Fruit fly (Drosophila melanogaster) whole organism, embryonic: ENCODE results near the gene CG34125.

Experiments
- C15 ChIP-seq: fragments of 200-800 bp; sonication (Bioruptor generic); IDR thresholded peaks from 3 replicates; pipeline ENCODE4 v1.3.6; 2022; ENCODE audit warnings: missing biosample characterization, missing genetic modification characterization
- CG10274 ChIP-seq: fragments of 200-800 bp; sonication (Bioruptor generic); optimal IDR thresholded peaks from 3 replicates; lab custom pipeline; 2017; ENCODE audit warnings: missing biosample characterization, mild to moderate bottlenecking, missing genetic modification characterization
- CG11398 ChIP-seq: fragments of 200-800 bp; sonication (Bioruptor generic); optimal IDR thresholded peaks from 2 replicates; lab custom pipeline; 2016; ENCODE audit warnings: missing biosample characterization, missing genetic modification characterization
- CG13287 ChIP-seq: fragments of 200-800 bp; sonication (Bioruptor generic); IDR thresholded peaks from 2 replicates; pipeline ENCODE4 v1.3.6; 2022; ENCODE audit warnings: missing biosample characterization, missing genetic modification characterization; ENCODE audit not compliant: partially characterized antibody
- CG13624 ChIP-seq: fragments of 200-800 bp; sonication (Bioruptor generic); optimal IDR thresholded peaks from 2 replicates; lab custom pipeline; 2016; ENCODE audit warnings: missing biosample characterization, missing genetic modification characterization
- CG13775 ChIP-seq: fragments of 200-800 bp; sonication (Bioruptor generic); optimal IDR thresholded peaks from 3 replicates; lab custom pipeline; 2017; ENCODE audit warnings: missing biosample characterization, mild to moderate bottlenecking, missing genetic modification characterization
- CG15601 ChIP-seq: fragments of 200-800 bp; sonication (Bioruptor generic); optimal IDR thresholded peaks from 3 replicates; lab custom pipeline; 2019; ENCODE audit warnings: missing biosample characterization, mild to moderate bottlenecking, missing genetic modification characterization, moderate library complexity
- CG17186 ChIP-seq: fragments of 200-800 bp; sonication (Bioruptor generic); optimal IDR thresholded peaks from 3 replicates; lab custom pipeline; 2017; ENCODE audit warnings: missing biosample characterization, missing genetic modification reagents, missing genetic modification characterization
- CG17361 ChIP-seq: fragments of 200-800 bp; sonication (Bioruptor generic); IDR thresholded peaks from 3 replicates; pipeline ENCODE4 v1.3.6; 2022; ENCODE audit warnings: missing biosample characterization, missing genetic modification characterization
- CG30403 ChIP-seq: fragments of 200-800 bp; sonication (Bioruptor generic); optimal IDR thresholded peaks from 3 replicates; lab custom pipeline; 2016; ENCODE audit warnings: missing biosample characterization, missing genetic modification characterization
- CG4328 ChIP-seq: fragments of 200-800 bp; sonication (Bioruptor generic); optimal IDR thresholded peaks from 3 replicates; lab custom pipeline; 2017; ENCODE audit warnings: missing biosample characterization, missing genetic modification reagents, missing genetic modification characterization
- CG7987 ChIP-seq: fragments of 200-800 bp; sonication (Bioruptor generic); optimal IDR thresholded peaks from 2 replicates; lab custom pipeline; 2018; ENCODE audit warnings: missing biosample characterization, mild to moderate bottlenecking, missing genetic modification characterization, moderate library complexity
- D ChIP-seq, 2 experiments: fragments of 200-800 bp in 1 of 2; fragments of >200 bp in 1 of 2; sonication (Bioruptor generic) in 1 of 2; optimal IDR thresholded peaks; 2 replicates in 1 of 2; 3 replicates in 1 of 2; lab custom pipeline; 2017; ENCODE audit warnings: mild to moderate bottlenecking in 1 of 2, missing biosample characterization in 1 of 2, missing genetic modification characterization in 1 of 2, missing genetic modification reagents in 1 of 2
- Dip2 ChIP-seq: fragments of 200-800 bp; sonication (Bioruptor generic); IDR thresholded peaks from 2 replicates; pipeline ENCODE4 v1.3.6; 2022; ENCODE audit warnings: missing biosample characterization, missing genetic modification characterization
- Dp ChIP-seq: fragments of 200-800 bp; sonication (Bioruptor generic); optimal IDR thresholded peaks from 2 replicates; lab custom pipeline; 2018; ENCODE audit warnings: missing biosample characterization, mild to moderate bottlenecking, missing genetic modification characterization, moderate library complexity
- Dref ChIP-seq: fragments of 200-800 bp; sonication (Bioruptor generic); IDR thresholded peaks from 2 replicates; pipeline ENCODE4 v1.3.6; 2022; ENCODE audit warnings: missing biosample characterization, missing genetic modification characterization
- Eip74EF ChIP-seq, 2 experiments: fragments of 200-800 bp in 1 of 2; fragments of >200 bp in 1 of 2; sonication (Bioruptor generic) in 1 of 2; optimal IDR thresholded peaks; 2 replicates each; lab custom pipeline; 2017 to 2019; ENCODE audit warnings: missing biosample characterization in 2 of 2, missing genetic modification characterization in 2 of 2, mild to moderate bottlenecking in 1 of 2, moderate library complexity in 1 of 2
- Fer1 ChIP-seq: fragments of 200-800 bp; sonication (Bioruptor generic); optimal IDR thresholded peaks from 2 replicates; lab custom pipeline; 2017; ENCODE audit warnings: missing biosample characterization, mild to moderate bottlenecking, missing genetic modification characterization
- H15 ChIP-seq: fragments of 200-800 bp; sonication (Bioruptor generic); IDR thresholded peaks from 3 replicates; pipeline ENCODE4 v1.3.6; 2022; ENCODE audit warnings: missing biosample characterization, missing genetic modification characterization
- HLH3B ChIP-seq: fragments of 200-800 bp; sonication (Bioruptor generic); IDR thresholded peaks from 2 replicates; pipeline ENCODE4 v1.3.6; 2022; ENCODE audit warnings: missing biosample characterization, missing genetic modification characterization
- Hmr ChIP-seq: fragments of 200-800 bp; sonication (Bioruptor generic); optimal IDR thresholded peaks from 3 replicates; lab custom pipeline; 2017; ENCODE audit warnings: mild to moderate bottlenecking, missing biosample characterization, missing genetic modification reagents, missing genetic modification characterization
- MBD-R2 ChIP-seq: fragments of 200-800 bp; sonication (Bioruptor generic); IDR thresholded peaks from 2 replicates; pipeline ENCODE4 v1.3.6; 2022; ENCODE audit warnings: missing biosample characterization, missing genetic modification characterization
- Mad ChIP-seq: fragments of 200-800 bp; sonication (Bioruptor generic); optimal IDR thresholded peaks from 2 replicates; lab custom pipeline; 2016; ENCODE audit warnings: missing biosample characterization, missing genetic modification characterization
- Max ChIP-seq: fragments of 200-800 bp; sonication (Bioruptor generic); optimal IDR thresholded peaks from 2 replicates; lab custom pipeline; 2016; ENCODE audit warnings: missing biosample characterization, mild to moderate bottlenecking, missing genetic modification characterization
- NC2α ChIP-seq: fragments of 200-800 bp; sonication (Bioruptor generic); optimal IDR thresholded peaks from 2 replicates; lab custom pipeline; 2016; ENCODE audit warnings: missing biosample characterization, missing genetic modification characterization
- Pdp1 ChIP-seq, 2 experiments: fragments of 200-800 bp; sonication (Bioruptor generic); optimal IDR thresholded peaks; 3 replicates each; lab custom pipeline; 2016; ENCODE audit warnings: missing biosample characterization in 2 of 2, missing genetic modification characterization in 2 of 2, mild to moderate bottlenecking in 1 of 2, moderate library complexity in 1 of 2
- Stat92E ChIP-seq, 3 experiments: fragments of >200 bp in 2 of 3; fragments of 200-800 bp in 1 of 3; sonication (Bioruptor generic) in 1 of 3; optimal IDR thresholded peaks; 2 replicates each; lab custom pipeline; 2017 to 2019; ENCODE audit warnings: missing biosample characterization in 3 of 3, missing genetic modification characterization in 3 of 3, mild to moderate bottlenecking in 1 of 3, moderate library complexity in 1 of 3
- ap ChIP-seq: fragments of 200-800 bp; sonication (Bioruptor generic); IDR thresholded peaks from 2 replicates; pipeline ENCODE4 v1.3.6; 2022; ENCODE audit warnings: missing biosample characterization, missing genetic modification characterization
- ase ChIP-seq: fragments of 200-800 bp; sonication (Bioruptor generic); IDR thresholded peaks from 3 replicates; pipeline ENCODE4 v1.3.6; 2022; ENCODE audit warnings: missing biosample characterization, missing genetic modification characterization
- bcd ChIP-seq: fragments of 200-800 bp; sonication (Bioruptor generic); optimal IDR thresholded peaks from 2 replicates; lab custom pipeline; 2017; ENCODE audit warnings: missing biosample characterization, mild to moderate bottlenecking, missing genetic modification characterization
- dimm ChIP-seq: fragments of 200-800 bp; sonication (Bioruptor generic); IDR thresholded peaks from 2 replicates; pipeline ENCODE4 v1.3.6; 2022; ENCODE audit warnings: missing biosample characterization, missing genetic modification characterization
- ewg ChIP-seq: fragments of 200-800 bp; sonication (Bioruptor generic); optimal IDR thresholded peaks from 3 replicates; lab custom pipeline; 2017; ENCODE audit warnings: mild to moderate bottlenecking, missing biosample characterization, missing genetic modification reagents, missing genetic modification characterization
- her ChIP-seq: fragments of 200-800 bp; sonication (Bioruptor generic); optimal IDR thresholded peaks from 2 replicates; lab custom pipeline; 2016; ENCODE audit warnings: missing biosample characterization, missing genetic modification characterization
- hkb ChIP-seq, 2 experiments: fragments of 200-800 bp in 1 of 2; fragments of >200 bp in 1 of 2; sonication (Bioruptor generic) in 1 of 2; IDR thresholded peaks in 1 of 2; optimal IDR thresholded peaks in 1 of 2; 2 replicates each; pipeline versions ENCODE4 v1.3.6 to Lab custom; 2017 to 2022; ENCODE audit warnings: missing biosample characterization in 1 of 2, missing genetic modification characterization in 1 of 2
- lola ChIP-seq, 3 experiments: fragments of >200 bp in 2 of 3; fragments of 200-800 bp in 1 of 3; sonication (Bioruptor generic) in 1 of 3; optimal IDR thresholded peaks; 2 replicates each; lab custom pipeline; 2017 to 2019; ENCODE audit warnings: missing biosample characterization in 3 of 3, missing genetic modification characterization in 3 of 3, mild to moderate bottlenecking in 1 of 3, moderate library complexity in 1 of 3
- lov ChIP-seq, 2 experiments: fragments of 200-800 bp in 1 of 2; fragments of >200 bp in 1 of 2; sonication (Bioruptor generic) in 1 of 2; IDR thresholded peaks in 1 of 2; optimal IDR thresholded peaks in 1 of 2; 2 replicates in 1 of 2; 3 replicates in 1 of 2; pipeline versions ENCODE4 v1.3.6 to Lab custom; 2017 to 2022; ENCODE audit warnings: missing biosample characterization in 1 of 2, missing genetic modification characterization in 1 of 2
- mld ChIP-seq: fragments of 200-800 bp; sonication (Bioruptor generic); IDR thresholded peaks from 3 replicates; pipeline ENCODE4 v1.3.6; 2022; ENCODE audit warnings: missing biosample characterization, missing genetic modification characterization; ENCODE audit not compliant: partially characterized antibody
- nom ChIP-seq: fragments of 200-800 bp; sonication (Bioruptor generic); optimal IDR thresholded peaks from 2 replicates; lab custom pipeline; 2017; ENCODE audit warnings: missing biosample characterization, missing genetic modification characterization, mild to moderate bottlenecking, moderate library complexity, missing genetic modification reagents
- oc ChIP-seq: fragments of 200-800 bp; sonication (Bioruptor generic); optimal IDR thresholded peaks from 2 replicates; lab custom pipeline; 2018; ENCODE audit warnings: missing biosample characterization, mild to moderate bottlenecking, missing genetic modification characterization, moderate library complexity
- prd ChIP-seq, 3 experiments: fragments of >200 bp in 2 of 3; fragments of 200-800 bp in 1 of 3; sonication (Bioruptor generic) in 1 of 3; optimal IDR thresholded peaks in 2 of 3; IDR thresholded peaks in 1 of 3; 2 replicates in 2 of 3; 3 replicates in 1 of 3; pipeline versions ENCODE4 v1.3.6 to Lab custom; 2017 to 2022; ENCODE audit warnings: missing biosample characterization in 1 of 3, missing genetic modification characterization in 1 of 3
- rib ChIP-seq: fragments of 200-800 bp; sonication (Bioruptor generic); IDR thresholded peaks from 2 replicates; pipeline ENCODE4 v1.3.6; 2022; ENCODE audit warnings: missing biosample characterization, missing genetic modification characterization
- schlank ChIP-seq: fragments of 200-800 bp; sonication (Bioruptor generic); optimal IDR thresholded peaks from 2 replicates; lab custom pipeline; 2018; ENCODE audit warnings: missing biosample characterization, mild to moderate bottlenecking, missing genetic modification characterization
- shn ChIP-seq: fragments of 200-800 bp; sonication (Bioruptor generic); optimal IDR thresholded peaks from 3 replicates; lab custom pipeline; 2016; ENCODE audit warnings: missing biosample characterization, missing genetic modification characterization
- sr ChIP-seq: fragments of 200-800 bp; sonication (Bioruptor generic); IDR thresholded peaks from 3 replicates; pipeline ENCODE4 v1.3.6; 2022; ENCODE audit warnings: missing biosample characterization, missing genetic modification characterization
- sug ChIP-seq: fragments of 200-800 bp; optimal IDR thresholded peaks from 2 replicates; lab custom pipeline; 2019; ENCODE audit warnings: missing biosample characterization, mild to moderate bottlenecking, missing genetic modification characterization, moderate library complexity
- unc-4 ChIP-seq: fragments of 200-800 bp; sonication (Bioruptor generic); IDR thresholded peaks from 2 replicates; pipeline ENCODE4 v1.3.6; 2022; ENCODE audit warnings: missing biosample characterization, missing genetic modification characterization; ENCODE audit not compliant: partially characterized antibody

CG34125 gene

DNA sequence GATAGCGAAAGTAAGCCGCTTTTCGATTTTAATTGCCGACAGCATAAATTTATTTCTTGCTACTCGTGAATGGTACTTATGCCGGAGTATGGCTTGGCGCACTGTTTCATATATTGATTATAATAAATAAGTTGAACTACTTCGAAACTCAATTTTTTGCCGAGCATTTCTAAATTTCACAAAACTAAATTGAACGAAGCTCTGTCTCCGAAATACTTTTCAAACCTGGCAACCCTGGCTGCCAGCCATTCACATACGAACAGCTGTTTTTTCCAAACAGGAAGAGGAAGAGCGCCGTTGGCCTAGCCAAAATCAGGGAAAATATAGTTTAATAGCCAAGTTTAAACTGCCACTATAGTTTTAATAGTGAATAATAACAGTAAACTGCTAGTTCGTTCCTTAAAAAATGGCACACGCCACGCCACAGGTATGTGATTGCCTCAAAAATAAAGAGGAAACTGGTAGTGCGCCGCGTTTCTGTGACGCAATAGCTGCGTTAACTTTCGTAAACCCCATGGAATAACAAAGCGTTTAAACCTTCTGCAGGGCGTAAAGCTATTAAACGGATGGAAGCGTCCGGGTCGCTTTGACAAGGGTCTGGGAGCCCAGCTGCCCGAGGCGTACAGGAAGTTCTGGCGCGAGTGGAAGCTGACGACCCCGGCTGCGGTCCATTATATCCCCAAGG is 8.4 kb downstream of the CG34125 start, which contains the start of gene mRpL28:
mRpL28 (plus strand) TSS at position 246 of the 685 bp plus-strand sequence.
- TF ChIP-seq CG30403 (GFP tag; lab: Kevin White, UChicago) (no peak), CG13287 (GFP tag; lab: Robert Waterston, UW) (peak; percentile 72; the same call in 1 of the 2 replicates), CG15601 (tag; lab: Kevin White, UChicago) (peak; percentile 21), prd (optimal IDR thresholded peaks at IDR 0.05; lab: Kevin White, UChicago) (no peak), prd (GFP tag; IDR thresholded peaks at IDR 0.05; lab: Robert Waterston, UW) (0 out of 3 replicates have a peak, but pooled peaks have one; percentile 26), Hmr (GFP tag; lab: Kevin White, UChicago) (no peak), CG4328 (GFP tag; lab: Kevin White, UChicago) (peak; percentile 18), bcd (no peak), CG17186 (GFP tag; lab: Kevin White, UChicago) (peak; percentile 10), CG11398 (GFP tag; lab: Kevin White, UChicago) (no peak), D (optimal IDR thresholded peaks at IDR 0.05; lab: Kevin White, UChicago) (no peak), D (GFP tag; optimal IDR thresholded peaks at IDR 0.05; lab: Kevin White, UChicago) (no peak), CG13775 (no peak), MBD-R2 (GFP tag; lab: Robert Waterston, UW) (peak; percentile 92), Stat92E (GFP tag; optimal IDR thresholded peaks at IDR 0.05; lab: Kevin White, UChicago) (no peak), mld (no peak), dimm (GFP tag; lab: Robert Waterston, UW) (no peak), Dref (GFP tag; lab: Robert Waterston, UW) (no peak), NC2α (no peak), CG7987 (GFP tag; lab: Kevin White, UChicago) (no peak), lov (optimal IDR thresholded peaks at IDR 0.05; lab: Kevin White, UChicago) (no peak), lov (GFP tag; IDR thresholded peaks at IDR 0.05; lab: Robert Waterston, UW) (no peak), Dip2 (GFP tag; lab: Robert Waterston, UW) (no peak), rib (no peak), lola (GFP tag; optimal IDR thresholded peaks at IDR 0.05; lab: Kevin White, UChicago) (peak in 1 of 3 experiments; percentile 0), ewg (GFP tag; lab: Kevin White, UChicago) (no peak), Fer1 (GFP tag; lab: Kevin White, UChicago) (peak; percentile 50), unc-4 (GFP tag; lab: Robert Waterston, UW) (peak; percentile 54), nom (GFP tag; lab: Kevin White, UChicago) (no peak), Mad (GFP tag; lab: Kevin White, UChicago) (peak; percentile 18), HLH3B (no peak), sr (no peak), Max (no peak), Dp (GFP tag; lab: Kevin White, UChicago) (peak; percentile 11), shn (no peak), CG10274 (GFP tag; lab: Kevin White, UChicago) (no peak), H15 (no peak), Pdp1 (GFP tag; optimal IDR thresholded peaks at IDR 0.05; lab: Kevin White, UChicago) (peak in 1 of 2 experiments; percentile 97), hkb (optimal IDR thresholded peaks at IDR 0.05; lab: Kevin White, UChicago) (no peak), hkb (GFP tag; IDR thresholded peaks at IDR 0.05; lab: Robert Waterston, UW) (no peak), CG13624 (GFP tag; lab: Kevin White, UChicago) (peak; percentile 59), oc (tag; lab: Kevin White, UChicago) (no peak), C15 (GFP tag; lab: Robert Waterston, UW) (no peak), sug (tag; lab: Kevin White, UChicago) (peak; percentile 48), her (GFP tag; lab: Kevin White, UChicago) (no peak), ap (GFP tag; lab: Robert Waterston, UW) (no peak), ase (GFP tag; lab: Robert Waterston, UW) (no peak), Eip74EF (GFP tag; optimal IDR thresholded peaks at IDR 0.05; lab: Kevin White, UChicago) (peak in 1 of 2 experiments; percentile 38), schlank (no peak), CG17361 (no peak)
